Fruit fly (Drosophila melanogaster): ENCODE measurements around the gene CG2162.

The CG2162 gene

dm6 chr3L:3035769-3036583, 980 bp downstream of the CG2162 start (continued):
- peak; percentile 91 for TF ChIP-seq unpg (GFP tag; optimal IDR thresholded peaks at IDR 0.05)
- TF ChIP-seq Ets97D (GFP tag; optimal IDR thresholded peaks at IDR 0.05) = peak; percentile 33
- TF ChIP-seq unc-4 (GFP tag; IDR thresholded peaks at IDR 0.05; ENCODE audit: partially characterized antibody) = no peak
- peak; percentile 81 for TF ChIP-seq fd96Cb (tag; optimal IDR thresholded peaks at IDR 0.05)
- peak; percentile 72 for TF ChIP-seq CG2875 (GFP tag; optimal IDR thresholded peaks at IDR 0.05)
- TF ChIP-seq GATAe (GFP tag; conservative IDR thresholded peaks at IDR 0.05) = no peak
- peak; percentile 5 for TF ChIP-seq CG4617 (GFP tag; optimal IDR thresholded peaks at IDR 0.05; ENCODE audit: borderline replicate concordance)
- TF ChIP-seq CHES-1-like (GFP tag; optimal IDR thresholded peaks at IDR 0.05) = peak; percentile 65
- peak; percentile 67 for TF ChIP-seq CG4854 (GFP tag; optimal IDR thresholded peaks at IDR 0.05)
- peak; percentile 65 for TF ChIP-seq schlank (tag; optimal IDR thresholded peaks at IDR 0.05)
- peak; percentile 90 for TF ChIP-seq ci (GFP tag; IDR thresholded peaks at IDR 0.05)
- peak in 1 of 2 experiments; percentile 60 for TF ChIP-seq insv (GFP tag; optimal IDR thresholded peaks at IDR 0.05)
- peak; percentile 78 for TF ChIP-seq kni (GFP tag; optimal IDR thresholded peaks at IDR 0.05)
- peak; percentile 26 for TF ChIP-seq TFAM (GFP tag; optimal IDR thresholded peaks at IDR 0.05)
- peak; percentile 88 for TF ChIP-seq CG2712 (tag; optimal IDR thresholded peaks at IDR 0.05)
- TF ChIP-seq HmgZ (tag; optimal IDR thresholded peaks at IDR 0.05) = peak; percentile 87
- TF ChIP-seq NFAT (GFP tag; IDR thresholded peaks at IDR 0.05) = peak; percentile 48; the same call in 1 of the 2 replicates
- peak; percentile 78 for TF ChIP-seq Sox102F (GFP tag; optimal IDR thresholded peaks at IDR 0.05)
- TF ChIP-seq sug (tag; optimal IDR thresholded peaks at IDR 0.05) = peak; percentile 85
- TF ChIP-seq eve (GFP tag; optimal IDR thresholded peaks at IDR 0.05) = peak in 1 of 2 experiments; percentile 9
- peak; percentile 84 for TF ChIP-seq CG6689 (GFP tag; IDR thresholded peaks at IDR 0.05)
- peak; percentile 89 for TF ChIP-seq so (GFP tag; IDR thresholded peaks at IDR 0.05)
- TF ChIP-seq bcd (GFP tag; optimal IDR thresholded peaks at IDR 0.05) = peak; percentile 88
- peak; percentile 89 for TF ChIP-seq row (GFP tag; IDR thresholded peaks at IDR 0.05)
- peak; percentile 84 for TF ChIP-seq lilli (GFP tag; optimal IDR thresholded peaks at IDR 0.05)
- TF ChIP-seq sisA (GFP tag; IDR thresholded peaks at IDR 0.05) = peak; percentile 51; the same call in 1 of the 2 replicates
- peak; percentile 78 for TF ChIP-seq CG15514 (GFP tag; optimal IDR thresholded peaks at IDR 0.05)
- peak; percentile 86 for TF ChIP-seq Side (GFP tag; optimal IDR thresholded peaks at IDR 0.05)
- peak; percentile 82 for TF ChIP-seq CG17359 (tag; optimal IDR thresholded peaks at IDR 0.05)
- peak; percentile 75 for TF ChIP-seq onecut (GFP tag; IDR thresholded peaks at IDR 0.05)
- TF ChIP-seq klu (GFP tag; IDR thresholded peaks at IDR 0.05) = no peak
- TF ChIP-seq CG30403 (GFP tag; optimal IDR thresholded peaks at IDR 0.05) = peak; percentile 86
- TF ChIP-seq D19B (GFP tag; optimal IDR thresholded peaks at IDR 0.05) = peak; percentile 73
- TF ChIP-seq tgo (GFP tag; IDR thresholded peaks at IDR 0.05) = peak; percentile 60; the same call in 2 of the 3 replicates
- peak; percentile 83 for TF ChIP-seq CG14014 (GFP tag; IDR thresholded peaks at IDR 0.05)
- TF ChIP-seq Doc3 (GFP tag; IDR thresholded peaks at IDR 0.05; ENCODE audit: partially characterized antibody) = no peak
- peak; percentile 82; the same call in 2 of the 3 replicates for TF ChIP-seq dysf (GFP tag; IDR thresholded peaks at IDR 0.05)
- no peak for TF ChIP-seq CG9797 (GFP tag; optimal IDR thresholded peaks at IDR 0.05)
- TF ChIP-seq CG1024 (GFP tag; IDR thresholded peaks at IDR 0.05) = peak; percentile 44; the same call in 1 of the 2 replicates
- TF ChIP-seq Awh (GFP tag; IDR thresholded peaks at IDR 0.05) = peak; percentile 63
- peak; percentile 68 for TF ChIP-seq Dip3 (GFP tag; optimal IDR thresholded peaks at IDR 0.05)
- peak; percentile 87 for TF ChIP-seq CG31441 (GFP tag; IDR thresholded peaks at IDR 0.05)
- TF ChIP-seq sima (GFP tag; optimal IDR thresholded peaks at IDR 0.05) = peak; percentile 63
- peak; percentile 27 for TF ChIP-seq Atf-2 (GFP tag; optimal IDR thresholded peaks at IDR 0.05)
- no peak for TF ChIP-seq hb (GFP tag; IDR thresholded peaks at IDR 0.05; ENCODE audit: partially characterized antibody)
- peak; percentile 17; the same call in 1 of the 2 replicates for TF ChIP-seq hbn (GFP tag; IDR thresholded peaks at IDR 0.05; ENCODE audit: partially characterized antibody)
- TF ChIP-seq hth (optimal IDR thresholded peaks at IDR 0.05) = no peak
- TF ChIP-seq NK7.1 (GFP tag; optimal IDR thresholded peaks at IDR 0.05) = peak; percentile 59
- TF ChIP-seq CG12219 (GFP tag; optimal IDR thresholded peaks at IDR 0.05) = peak; percentile 86
